Worm (Caenorhabditis elegans) whole organism, L3 larva: ENCODE results near the gene frpr-6.
A peak's percentile ranks its signal among the peaks of the same experiment; 100 is the strongest.

Experiments used
- ama-1 ChIP-seq: fragments of 150-350 bp; optimal IDR thresholded peaks from 2 replicates; lab custom pipeline; 2018
- ceh-16 ChIP-seq: sonication (generic microtip); optimal IDR thresholded peaks from 2 replicates; lab custom pipeline; 2017; ENCODE audit warnings: missing biosample characterization, missing genetic modification characterization
- ceh-28 ChIP-seq: fragments of 150-350 bp; optimal IDR thresholded peaks from 2 replicates; lab custom pipeline; 2014; ENCODE audit warnings: missing biosample characterization, missing genetic modification reagents, missing genetic modification characterization
- ceh-82 ChIP-seq: fragments of 150-350 bp; optimal IDR thresholded peaks from 2 replicates; lab custom pipeline; 2014; ENCODE audit warnings: missing biosample characterization, missing genetic modification characterization
- daf-12 ChIP-seq: fragments of 150-350 bp; optimal IDR thresholded peaks from 2 replicates; lab custom pipeline; 2014; ENCODE audit warnings: missing biosample characterization, missing genetic modification reagents, missing genetic modification characterization
- elt-1 ChIP-seq: fragments of 150-350 bp; optimal IDR thresholded peaks from 2 replicates; lab custom pipeline; 2014; ENCODE audit warnings: missing biosample characterization, missing genetic modification characterization
- elt-2 ChIP-seq: sonication (generic microtip); optimal IDR thresholded peaks from 2 replicates; lab custom pipeline; 2016; ENCODE audit warnings: missing genetic modification reagents, mild to moderate bottlenecking, missing genetic modification characterization, missing compliant biosample characterization
- elt-3 ChIP-seq, 3 experiments: fragments of 150-350 bp in 1 of 3; sonication (generic microtip) in 2 of 3; optimal IDR thresholded peaks; 2 replicates in 2 of 3; 4 replicates in 1 of 3; lab custom pipeline; 2014 to 2017; ENCODE audit warnings: missing biosample characterization in 3 of 3, missing genetic modification characterization in 3 of 3
- eor-1 ChIP-seq, 2 experiments: fragments of 150-350 bp; optimal IDR thresholded peaks; 2 replicates each; lab custom pipeline; 2014 to 2018; ENCODE audit warnings: missing biosample characterization in 2 of 2, missing genetic modification characterization in 2 of 2
- fkh-10 ChIP-seq: sonication (generic microtip); optimal IDR thresholded peaks from 2 replicates; lab custom pipeline; 2017; ENCODE audit warnings: missing biosample characterization, missing genetic modification reagents, missing genetic modification characterization
- fkh-2 ChIP-seq: fragments of 150-350 bp; optimal IDR thresholded peaks from 2 replicates; lab custom pipeline; 2014; ENCODE audit warnings: missing biosample characterization, missing genetic modification reagents, missing genetic modification characterization
- fos-1 ChIP-seq: fragments of 150-350 bp; optimal IDR thresholded peaks from 2 replicates; lab custom pipeline; 2014; ENCODE audit warnings: missing biosample characterization, missing genetic modification characterization
- jun-1 ChIP-seq: fragments of 150-350 bp; optimal IDR thresholded peaks from 2 replicates; lab custom pipeline; 2014; ENCODE audit warnings: missing biosample characterization, missing genetic modification reagents, missing genetic modification characterization
- lin-15B ChIP-seq: fragments of 150-350 bp; optimal IDR thresholded peaks from 2 replicates; lab custom pipeline; 2014; ENCODE audit warnings: missing biosample characterization, missing genetic modification characterization
- lin-39 ChIP-seq: fragments of 150-350 bp; optimal IDR thresholded peaks from 2 replicates; lab custom pipeline; 2018; ENCODE audit warnings: missing biosample characterization, missing genetic modification reagents, missing genetic modification characterization
- mdl-1 ChIP-seq: fragments of 150-350 bp; optimal IDR thresholded peaks from 2 replicates; lab custom pipeline; 2014; ENCODE audit warnings: missing biosample characterization, missing genetic modification characterization
- mml-1 ChIP-seq: fragments of 150-350 bp; sonication (generic microtip); optimal IDR thresholded peaks from 3 replicates; lab custom pipeline; 2014; ENCODE audit warnings: missing biosample characterization, missing genetic modification characterization
- nfya-1 ChIP-seq: sonication (generic microtip); optimal IDR thresholded peaks from 2 replicates; lab custom pipeline; 2017; ENCODE audit warnings: missing genetic modification characterization, mild to moderate bottlenecking, missing compliant biosample characterization, antibody characterized with exemption, moderate library complexity; ENCODE audit not compliant: insufficient read depth
- nhr-11 ChIP-seq: fragments of 150-350 bp; optimal IDR thresholded peaks from 2 replicates; lab custom pipeline; 2014; ENCODE audit warnings: missing biosample characterization, missing genetic modification characterization
- nhr-12 ChIP-seq: fragments of 150-350 bp; optimal IDR thresholded peaks from 2 replicates; lab custom pipeline; 2014; ENCODE audit warnings: missing biosample characterization, missing genetic modification characterization
- nhr-237 ChIP-seq: fragments of 150-350 bp; optimal IDR thresholded peaks from 2 replicates; lab custom pipeline; 2014; ENCODE audit warnings: missing biosample characterization, missing genetic modification characterization
- nhr-25 ChIP-seq: sonication (generic microtip); optimal IDR thresholded peaks from 2 replicates; lab custom pipeline; 2017; ENCODE audit warnings: missing biosample characterization, missing genetic modification characterization
- nhr-43 ChIP-seq: sonication (generic microtip); optimal IDR thresholded peaks from 2 replicates; lab custom pipeline; 2016; ENCODE audit warnings: mild to moderate bottlenecking, missing genetic modification characterization, missing compliant biosample characterization; ENCODE audit not compliant: poor library complexity, severe bottlenecking
- nhr-67 ChIP-seq: fragments of 150-350 bp; optimal IDR thresholded peaks from 2 replicates; lab custom pipeline; 2014; ENCODE audit warnings: missing biosample characterization, missing genetic modification characterization
- nhr-76 ChIP-seq: fragments of 150-350 bp; sonication (generic microtip); optimal IDR thresholded peaks from 5 replicates; lab custom pipeline; 2014; ENCODE audit warnings: missing biosample characterization, missing genetic modification characterization
- nhr-77 ChIP-seq: fragments of 150-350 bp; optimal IDR thresholded peaks from 2 replicates; lab custom pipeline; 2014; ENCODE audit warnings: missing biosample characterization, missing genetic modification characterization
- pha-4 ChIP-seq: fragments of 150-350 bp; optimal IDR thresholded peaks from 2 replicates; lab custom pipeline; 2014; ENCODE audit warnings: missing biosample characterization, missing genetic modification reagents, missing genetic modification characterization
- sea-2 ChIP-seq: fragments of 150-350 bp; sonication (generic microtip); optimal IDR thresholded peaks from 4 replicates; lab custom pipeline; 2014; ENCODE audit warnings: missing biosample characterization, missing genetic modification reagents, missing genetic modification characterization
- skn-1 ChIP-seq: fragments of 150-350 bp; optimal IDR thresholded peaks from 2 replicates; lab custom pipeline; 2014; ENCODE audit warnings: missing biosample characterization, missing genetic modification characterization
- snpc-4 ChIP-seq: fragments of 150-350 bp; optimal IDR thresholded peaks from 2 replicates; lab custom pipeline; 2014; ENCODE audit warnings: missing biosample characterization, missing genetic modification characterization
- tbx-2 ChIP-seq: sonication (generic microtip); optimal IDR thresholded peaks from 2 replicates; lab custom pipeline; 2016; ENCODE audit warnings: mild to moderate bottlenecking, missing genetic modification characterization, missing compliant biosample characterization
- unc-62 ChIP-seq: fragments of 150-350 bp; sonication (generic microtip); optimal IDR thresholded peaks from 4 replicates; lab custom pipeline; 2014; ENCODE audit warnings: missing biosample characterization, missing genetic modification reagents, missing genetic modification characterization
- ztf-11 ChIP-seq: fragments of 150-350 bp; optimal IDR thresholded peaks from 2 replicates; lab custom pipeline; 2014; ENCODE audit warnings: missing biosample characterization, missing genetic modification characterization
- ztf-4 ChIP-seq: fragments of 150-350 bp; optimal IDR thresholded peaks from 2 replicates; lab custom pipeline; 2014; ENCODE audit warnings: missing biosample characterization, missing genetic modification characterization

The frpr-6 gene

ce11 chrV:9112467-9112866 lies 11.5 kb upstream of the frpr-6 start, which contains the start of gene F21C10.7:
Gene F21C10.7 (plus strand): TSS chrV:9112767.
- TF ChIP-seq ceh-16 (tag; lab: Kevin White, UChicago) (no peak), nhr-237 (no peak), fkh-2 (tag; lab: Kevin White, UChicago) (no peak), lin-15B (tag; lab: Kevin White, UChicago) (no peak), mml-1 (tag; lab: Kevin White, UChicago) (no peak), elt-3 (tag; optimal IDR thresholded peaks at IDR 0.05; lab: Kevin White, UChicago) (no peak), fos-1 (tag; lab: Kevin White, UChicago) (no peak), eor-1 (tag; optimal IDR thresholded peaks at IDR 0.05; lab: Kevin White, UChicago) (no peak), ama-1 (no peak), jun-1 (tag; lab: Kevin White, UChicago) (no peak), nhr-77 (tag; lab: Kevin White, UChicago) (no peak), sea-2 (GFP tag; lab: Kevin White, UChicago) (no peak), unc-62 (no peak), nhr-76 (tag; lab: Kevin White, UChicago) (no peak)

- TF ChIP-seq nhr-43 (tag; lab: Kevin White, UChicago): no peak
- no peak for TF ChIP-seq lin-39
- no peak for TF ChIP-seq nhr-67 (tag; lab: Kevin White, UChicago)
- no peak for TF ChIP-seq nfya-1 (tag; lab: Kevin White, UChicago)
- no peak for TF ChIP-seq nhr-25
- no peak for TF ChIP-seq ceh-16 (tag; lab: Kevin White, UChicago)
- no peak for TF ChIP-seq skn-1 (tag; lab: Kevin White, UChicago)
- no peak for TF ChIP-seq fkh-2 (tag; lab: Kevin White, UChicago)
- TF ChIP-seq unc-62: no peak
- TF ChIP-seq nhr-12: no peak
- TF ChIP-seq daf-12 (tag; lab: Kevin White, UChicago): no peak
- TF ChIP-seq nhr-11 (tag; lab: Kevin White, UChicago): no peak
- no peak for TF ChIP-seq lin-15B (tag; lab: Kevin White, UChicago)
- no peak for TF ChIP-seq mdl-1
- TF ChIP-seq snpc-4 (tag; lab: Kevin White, UChicago): no peak
These were observed 11.0 kb upstream of the frpr-6 start for ce11 chrV:9111957-9112356.

ce11 chrV:9109281-9109680 lies 8.3 kb upstream of the frpr-6 start, which contains the start of gene pqn-31:
Gene pqn-31 (plus strand): TSS chrV:9109581.
- peak; percentile 37 for TF ChIP-seq pha-4 (tag; lab: Kevin White, UChicago)
- no peak for TF ChIP-seq ceh-82 (tag; lab: Kevin White, UChicago)

- TF ChIP-seq fkh-10 (GFP tag; lab: Kevin White, UChicago) (no peak), nhr-43 (tag; lab: Kevin White, UChicago) (no peak), nhr-77 (tag; lab: Kevin White, UChicago) (no peak), tbx-2 (tag; lab: Kevin White, UChicago) (no peak)
These were observed 7.3 kb upstream of the frpr-6 start, which contains the start of gene F21C10.18 for ce11 chrV:9108219-9108618. Gene F21C10.18 (plus strand): TSS chrV:9108519.

- TF ChIP-seq mml-1 (tag; lab: Kevin White, UChicago) (no peak), nhr-67 (tag; lab: Kevin White, UChicago) (no peak), snpc-4 (tag; lab: Kevin White, UChicago) (no peak), ceh-28 (no peak), elt-2 (tag; lab: Kevin White, UChicago) (peak; percentile 25), pha-4 (tag; lab: Kevin White, UChicago) (peak; percentile 12), fos-1 (tag; lab: Kevin White, UChicago) (no peak), mdl-1 (no peak), fkh-2 (tag; lab: Kevin White, UChicago) (no peak), ama-1 (no peak), elt-1 (tag; lab: Kevin White, UChicago) (no peak), nhr-77 (tag; lab: Kevin White, UChicago) (no peak), elt-3 (tag; optimal IDR thresholded peaks at IDR 0.05; lab: Kevin White, UChicago) (no peak), ztf-4 (tag; lab: Kevin White, UChicago) (no peak), nfya-1 (tag; lab: Kevin White, UChicago) (no peak), unc-62 (no peak), skn-1 (tag; lab: Kevin White, UChicago) (no peak), ztf-11 (no peak)
These were observed 2.5 kb downstream of the frpr-6 start, which contains the start of gene F21C10.9 for ce11 chrV:9098280-9098973. Gene F21C10.9 (minus strand): TSS chrV:9098696.
